Worm (Caenorhabditis elegans): Measurements from ENCODE around the gene C33C12.7.
"Not testable (repeated sequence)": the region's sequence is repeated elsewhere in the genome, so short reads cannot be mapped to it uniquely, and the experiment has no call there.

Gene C33C12.7

ce11 chrII:2168374-2168773 lies 6.9 kb downstream of the C33C12.7 start, which contains the start of gene fbxb-38:
fbxb-38 (minus strand) TSS chrII:2168763.
- TF ChIP-seq nhr-12 (tag; optimal IDR thresholded peaks at IDR 0.05) (no peak), elt-1 (tag; optimal IDR thresholded peaks at IDR 0.05; ENCODE audit: borderline replicate concordance, insufficient read depth) (no peak), mls-2 (tag; optimal IDR thresholded peaks at IDR 0.05) (no peak), nhr-237 (tag; optimal IDR thresholded peaks at IDR 0.05) (no peak), sptf-1 (tag; optimal IDR thresholded peaks at IDR 0.05) (no peak), ceh-43 (GFP tag; optimal IDR thresholded peaks at IDR 0.05) (no peak), cnd-1 (tag; optimal IDR thresholded peaks at IDR 0.05) (no peak), drap-1 (GFP tag; optimal IDR thresholded peaks at IDR 0.05) (no peak)

ce11 chrII:2166376-2166775 lies 8.9 kb downstream of the C33C12.7 start, which contains the start of gene C33C12.4:
C33C12.4 (minus strand) TSS chrII:2166476.
- TF ChIP-seq lin-13 (tag; optimal IDR thresholded peaks at IDR 0.05) (no peak), mls-2 (tag; optimal IDR thresholded peaks at IDR 0.05) (no peak), sem-2 (GFP tag; optimal IDR thresholded peaks at IDR 0.05) (no peak), zip-8 (tag; optimal IDR thresholded peaks at IDR 0.05) (no peak), bed-3 (GFP tag; optimal IDR thresholded peaks at IDR 0.05) (no peak), ceh-43 (GFP tag; optimal IDR thresholded peaks at IDR 0.05) (no peak)

- TF ChIP-seq pha-4 (tag; optimal IDR thresholded peaks at IDR 0.05); bed-3 (GFP tag; optimal IDR thresholded peaks at IDR 0.05); M03D4.4 (tag; optimal IDR thresholded peaks at IDR 0.05): not testable (repeated sequence)
Observed at ce11 chrII:2163370-2163882, 11.8 kb downstream of the C33C12.7 start, which contains the start of gene C33C12.11. C33C12.11 (minus strand) TSS chrII:2163832.

- TF ChIP-seq M03D4.4 (tag; optimal IDR thresholded peaks at IDR 0.05); mep-1 (tag; optimal IDR thresholded peaks at IDR 0.05); ces-1 (GFP tag; optimal IDR thresholded peaks at IDR 0.05): not testable (repeated sequence)
Observed at ce11 chrII:2153708-2154107, 21.6 kb downstream of the C33C12.7 start, which contains the start of gene math-18. math-18 (plus strand) TSS chrII:2154008.

ce11 chrII:2152455-2152854 lies 22.8 kb downstream of the C33C12.7 start:
- TF ChIP-seq elt-3 (tag; optimal IDR thresholded peaks at IDR 0.05) (no peak), mab-5 (tag; optimal IDR thresholded peaks at IDR 0.05) (no peak), ceh-43 (GFP tag; optimal IDR thresholded peaks at IDR 0.05) (no peak), nhr-237 (tag; optimal IDR thresholded peaks at IDR 0.05) (no peak), lin-13 (tag; optimal IDR thresholded peaks at IDR 0.05) (no peak), bed-3 (GFP tag; optimal IDR thresholded peaks at IDR 0.05) (no peak), nhr-28 (tag; optimal IDR thresholded peaks at IDR 0.05) (no peak), flh-1 (GFP tag; optimal IDR thresholded peaks at IDR 0.05) (no peak), lin-32 (GFP tag; optimal IDR thresholded peaks at IDR 0.05) (no peak), unc-120 (tag; optimal IDR thresholded peaks at IDR 0.05; ENCODE audit: poor library complexity, severe bottlenecking) (no peak), ceh-39 (tag; optimal IDR thresholded peaks at IDR 0.05) (no peak), pha-4 (tag; optimal IDR thresholded peaks at IDR 0.05) (no peak), ces-1 (GFP tag; optimal IDR thresholded peaks at IDR 0.05) (no peak), drap-1 (GFP tag; optimal IDR thresholded peaks at IDR 0.05) (no peak), hlh-1 (tag; optimal IDR thresholded peaks at IDR 0.05) (no peak), sptf-1 (tag; optimal IDR thresholded peaks at IDR 0.05) (no peak), nhr-12 (tag; optimal IDR thresholded peaks at IDR 0.05) (no peak), unc-62 (GFP tag; optimal IDR thresholded peaks at IDR 0.05) (no peak), mep-1 (tag; optimal IDR thresholded peaks at IDR 0.05) (no peak)

ce11 chrII:2150485-2150985 lies 24.7 kb downstream of the C33C12.7 start, which contains the start of the genes C40A11.7 and C40A11.8:
C40A11.7 (minus strand) TSS chrII:2150585.
C40A11.8 (minus strand) TSS chrII:2150935.
- TF ChIP-seq nhr-76 (tag; optimal IDR thresholded peaks at IDR 0.05) (no peak), elt-1 (tag; optimal IDR thresholded peaks at IDR 0.05; ENCODE audit: borderline replicate concordance, insufficient read depth) (peak; percentile 74)

- TF ChIP-seq elt-1 (tag; optimal IDR thresholded peaks at IDR 0.05; ENCODE audit: borderline replicate concordance, insufficient read depth) (no peak), lsy-2 (tag; optimal IDR thresholded peaks at IDR 0.05) (no peak), nhr-2 (tag; optimal IDR thresholded peaks at IDR 0.05) (no peak), hlh-1 (tag; optimal IDR thresholded peaks at IDR 0.05) (no peak), drap-1 (GFP tag; optimal IDR thresholded peaks at IDR 0.05) (no peak), zip-8 (tag; optimal IDR thresholded peaks at IDR 0.05) (no peak), ceh-39 (tag; optimal IDR thresholded peaks at IDR 0.05) (no peak), sptf-1 (tag; optimal IDR thresholded peaks at IDR 0.05) (no peak), snpc-4 (tag; optimal IDR thresholded peaks at IDR 0.05) (no peak), unc-120 (tag; optimal IDR thresholded peaks at IDR 0.05; ENCODE audit: poor library complexity, severe bottlenecking) (no peak), unc-62 (GFP tag; optimal IDR thresholded peaks at IDR 0.05) (no peak), bed-3 (GFP tag; optimal IDR thresholded peaks at IDR 0.05) (no peak), blmp-1 (tag; optimal IDR thresholded peaks at IDR 0.05) (no peak), unc-39 (tag; optimal IDR thresholded peaks at IDR 0.05) (no peak)
Observed at ce11 chrII:2146900-2147375, 28.3 kb downstream of the C33C12.7 start, which contains the start of gene C40A11.2. C40A11.2 (plus strand) TSS chrII:2146950.

Measured in whole organism, mixed stage, embryonic.